Worm (Caenorhabditis elegans): ENCODE results near the gene W09D10.4.
A peak's percentile ranks its signal among the peaks of the same experiment; 100 is the strongest.

W09D10.4 gene

DNA sequence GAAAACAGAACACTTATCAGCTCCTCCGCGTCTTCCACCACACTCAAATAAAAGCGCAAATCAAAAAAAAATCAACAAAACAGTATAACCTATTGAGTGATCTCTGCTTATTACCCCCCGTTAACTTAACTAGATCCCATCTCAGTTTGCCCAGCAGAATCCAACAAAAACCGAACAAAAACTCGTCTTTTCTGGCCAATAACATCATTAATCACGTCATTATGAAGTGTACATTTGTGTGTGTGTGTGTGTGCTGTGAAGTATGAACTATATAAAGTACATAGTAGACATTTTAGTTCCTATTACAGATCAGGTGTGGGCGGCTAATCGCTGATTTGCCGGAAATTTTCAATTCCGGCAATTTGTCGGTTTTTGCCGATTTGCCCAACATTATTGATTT lies 2.1 kb upstream of the W09D10.4 start:
- no peak for TF ChIP-seq nhr-28 (tag; optimal IDR thresholded peaks at IDR 0.05)
- no peak for TF ChIP-seq mep-1 (tag; optimal IDR thresholded peaks at IDR 0.05)
- no peak for TF ChIP-seq sptf-1 (tag; optimal IDR thresholded peaks at IDR 0.05)
- TF ChIP-seq ham-2 (GFP tag; optimal IDR thresholded peaks at IDR 0.05), result no peak
- TF ChIP-seq zip-8 (tag; optimal IDR thresholded peaks at IDR 0.05), result no peak
- TF ChIP-seq cnd-1 (tag; optimal IDR thresholded peaks at IDR 0.05), result no peak
- TF ChIP-seq unc-62 (GFP tag; optimal IDR thresholded peaks at IDR 0.05), result no peak
- TF ChIP-seq flh-1 (GFP tag; optimal IDR thresholded peaks at IDR 0.05), result no peak
- TF ChIP-seq drap-1 (GFP tag; optimal IDR thresholded peaks at IDR 0.05), result no peak
- no peak for TF ChIP-seq bed-3 (GFP tag; optimal IDR thresholded peaks at IDR 0.05)
- no peak for TF ChIP-seq sem-2 (GFP tag; optimal IDR thresholded peaks at IDR 0.05)
- no peak for TF ChIP-seq mab-5 (tag; optimal IDR thresholded peaks at IDR 0.05)
- TF ChIP-seq tbx-8 (GFP tag; optimal IDR thresholded peaks at IDR 0.05), result no peak
- no peak for TF ChIP-seq lin-13 (tag; optimal IDR thresholded peaks at IDR 0.05)
- no peak for TF ChIP-seq M03D4.4 (tag; optimal IDR thresholded peaks at IDR 0.05)
- no peak for TF ChIP-seq blmp-1 (tag; optimal IDR thresholded peaks at IDR 0.05)
- TF ChIP-seq ceh-39 (tag; optimal IDR thresholded peaks at IDR 0.05), result no peak
- TF ChIP-seq elt-1 (tag; optimal IDR thresholded peaks at IDR 0.05; ENCODE audit: borderline replicate concordance, insufficient read depth), result no peak
- no peak for TF ChIP-seq mls-2 (tag; optimal IDR thresholded peaks at IDR 0.05)
- TF ChIP-seq ceh-43 (GFP tag; optimal IDR thresholded peaks at IDR 0.05), result no peak

- TF ChIP-seq sptf-1 (tag; optimal IDR thresholded peaks at IDR 0.05) (no peak), zip-8 (tag; optimal IDR thresholded peaks at IDR 0.05) (peak; percentile 11), ztf-11 (tag; optimal IDR thresholded peaks at IDR 0.05) (no peak), ces-1 (GFP tag; optimal IDR thresholded peaks at IDR 0.05) (no peak)
These were observed 1.5 kb upstream of the W09D10.4 start for ce11 chrIII:10717479-10717878.

DNA sequence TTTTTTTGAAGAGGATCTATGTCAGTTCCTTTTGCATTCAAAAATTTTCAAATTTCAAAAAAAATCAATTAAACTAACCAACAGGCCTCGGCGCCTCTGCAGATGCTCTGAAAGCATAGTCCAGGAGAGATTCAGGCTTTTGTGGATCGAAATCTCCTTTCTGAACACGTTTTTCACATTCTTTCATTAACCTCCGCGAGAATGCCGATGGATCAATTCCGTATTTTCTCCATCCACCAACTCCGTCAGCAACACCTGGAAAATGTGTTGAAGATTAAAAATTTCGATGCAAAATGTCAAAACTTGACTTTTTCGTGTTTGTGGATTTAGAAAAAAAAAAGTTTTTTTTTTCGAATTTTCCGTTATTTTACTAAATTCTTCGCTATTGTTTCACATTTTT lies 1.4 kb downstream of the W09D10.4 start:
- TF ChIP-seq mep-1 (tag; optimal IDR thresholded peaks at IDR 0.05) (no peak), ceh-83 (GFP tag; optimal IDR thresholded peaks at IDR 0.05) (no peak), sem-2 (GFP tag; optimal IDR thresholded peaks at IDR 0.05) (no peak), blmp-1 (tag; optimal IDR thresholded peaks at IDR 0.05) (no peak), unc-120 (tag; optimal IDR thresholded peaks at IDR 0.05; ENCODE audit: poor library complexity, severe bottlenecking) (no peak), drap-1 (GFP tag; optimal IDR thresholded peaks at IDR 0.05) (no peak)

ce11 chrIII:10711192-10711673 lies 4.8 kb downstream of the W09D10.4 start, which contains the start of gene W09D10.5:
Gene W09D10.5 (minus strand): TSS chrIII:10711536.
- TF ChIP-seq ztf-11 (tag; optimal IDR thresholded peaks at IDR 0.05), result no peak
- TF ChIP-seq unc-62 (GFP tag; optimal IDR thresholded peaks at IDR 0.05), result no peak
- TF ChIP-seq nhr-28 (tag; optimal IDR thresholded peaks at IDR 0.05), result no peak
- TF ChIP-seq cnd-1 (tag; optimal IDR thresholded peaks at IDR 0.05), result no peak
- no peak for TF ChIP-seq pha-4 (tag; optimal IDR thresholded peaks at IDR 0.05)
- TF ChIP-seq lsy-2 (tag; optimal IDR thresholded peaks at IDR 0.05), result no peak
- no peak for TF ChIP-seq nhr-2 (tag; optimal IDR thresholded peaks at IDR 0.05)
- no peak for TF ChIP-seq unc-39 (tag; optimal IDR thresholded peaks at IDR 0.05)
- no peak for TF ChIP-seq ces-1 (GFP tag; optimal IDR thresholded peaks at IDR 0.05)
- TF ChIP-seq nhr-76 (tag; optimal IDR thresholded peaks at IDR 0.05), result no peak
- TF ChIP-seq nhr-12 (tag; optimal IDR thresholded peaks at IDR 0.05), result no peak
- TF ChIP-seq ham-2 (GFP tag; optimal IDR thresholded peaks at IDR 0.05), result no peak
- no peak for TF ChIP-seq mab-5 (tag; optimal IDR thresholded peaks at IDR 0.05)
- TF ChIP-seq blmp-1 (tag; optimal IDR thresholded peaks at IDR 0.05), result no peak
- no peak for TF ChIP-seq flh-1 (GFP tag; optimal IDR thresholded peaks at IDR 0.05)
- TF ChIP-seq mep-1 (tag; optimal IDR thresholded peaks at IDR 0.05), result no peak
- no peak for TF ChIP-seq zip-8 (tag; optimal IDR thresholded peaks at IDR 0.05)
- no peak for TF ChIP-seq ceh-43 (GFP tag; optimal IDR thresholded peaks at IDR 0.05)
- no peak for TF ChIP-seq lin-32 (GFP tag; optimal IDR thresholded peaks at IDR 0.05)
- TF ChIP-seq ceh-83 (GFP tag; optimal IDR thresholded peaks at IDR 0.05), result no peak

DNA sequence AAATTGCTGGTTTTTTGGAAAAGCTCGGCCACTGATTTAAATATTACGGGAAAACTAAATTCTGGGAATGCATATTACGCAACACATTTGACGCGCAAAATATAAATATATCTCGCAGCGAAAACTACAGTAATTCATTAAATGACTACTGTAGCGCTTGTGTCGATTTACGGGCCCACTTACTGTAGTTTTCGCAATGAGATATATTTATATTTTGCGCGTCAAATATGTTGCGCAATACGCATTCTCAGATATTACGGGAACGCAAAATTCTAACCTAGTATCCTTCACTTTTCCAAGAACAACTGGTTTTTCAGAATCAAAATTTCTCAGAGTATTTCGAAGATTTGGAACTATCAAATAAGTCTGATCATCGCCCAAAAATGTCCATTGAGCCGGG lies 6.3 kb downstream of the W09D10.4 start:
- TF ChIP-seq M03D4.4 (tag; optimal IDR thresholded peaks at IDR 0.05), result no peak
- peak; percentile 93 for TF ChIP-seq zip-8 (tag; optimal IDR thresholded peaks at IDR 0.05)
